Worm (Caenorhabditis elegans): Measurements from ENCODE around the gene fbxa-148.

ce11 chrV:16904612-16905011, 34.2 kb upstream of the fbxa-148 start, which contains the start of gene nhr-262:
- no peak for TF ChIP-seq pros-1 (tag; optimal IDR thresholded peaks at IDR 0.05)
- TF ChIP-seq nhr-11 (tag; optimal IDR thresholded peaks at IDR 0.05), result no peak
- no peak for TF ChIP-seq pqm-1 (tag; optimal IDR thresholded peaks at IDR 0.05)
- no peak for TF ChIP-seq T23F11.4 (GFP tag; optimal IDR thresholded peaks at IDR 0.05)
- TF ChIP-seq elt-2 (tag; optimal IDR thresholded peaks at IDR 0.05), result no peak
- no peak for TF ChIP-seq hlh-8 (tag; optimal IDR thresholded peaks at IDR 0.05)
- TF ChIP-seq sdc-2 (tag; optimal IDR thresholded peaks at IDR 0.05), result no peak
- no peak for TF ChIP-seq pha-4 (tag; optimal IDR thresholded peaks at IDR 0.05)
- TF ChIP-seq nfya-1 (tag; optimal IDR thresholded peaks at IDR 0.05), result no peak
- TF ChIP-seq sox-4 (tag; optimal IDR thresholded peaks at IDR 0.05), result no peak
- no peak for TF ChIP-seq mec-3 (tag; optimal IDR thresholded peaks at IDR 0.05; ENCODE audit: borderline replicate concordance)
